Worm (Caenorhabditis elegans): Measurements from ENCODE around the gene C01G6.2.

Gene C01G6.2

ce11 chrII:9273984-9274383 lies 7.1 kb downstream of the C01G6.2 start (continued):
- TF ChIP-seq dmd-9 (GFP tag; IDR thresholded peaks at IDR 0.05) (no peak), ceh-32 (tag; optimal IDR thresholded peaks at IDR 0.05; ENCODE audit: poor library complexity) (no peak), nhr-42 (GFP tag; IDR thresholded peaks at IDR 0.05) (peak; percentile 72; the same call in 1 of the 2 replicates), nhr-102 (tag; optimal IDR thresholded peaks at IDR 0.05) (no peak), ama-1 (optimal IDR thresholded peaks at IDR 0.05) (peak; percentile 30), snpc-1.2 (GFP tag; IDR thresholded peaks at IDR 0.05) (0 out of 2 replicates have a peak, but pooled peaks have one; percentile 42), Y48G9A.11 (GFP tag; IDR thresholded peaks at IDR 0.05) (no peak), nhr-6 (tag; optimal IDR thresholded peaks at IDR 0.05) (peak; percentile 95), unc-39 (tag; optimal IDR thresholded peaks at IDR 0.05) (no peak), lin-15B (tag; optimal IDR thresholded peaks at IDR 0.05) (no peak), set-16 (GFP tag; IDR thresholded peaks at IDR 0.05) (0 out of 2 replicates have a peak, but pooled peaks have one; percentile 25), mdl-1 (tag; optimal IDR thresholded peaks at IDR 0.05) (peak; percentile 50 to 91), mep-1 (tag; optimal IDR thresholded peaks at IDR 0.05) (peak; percentile 82), ZK337.2 (GFP tag; IDR thresholded peaks at IDR 0.05) (no peak), vab-7 (GFP tag; IDR thresholded peaks at IDR 0.05) (no peak), T20F7.1 (GFP tag; optimal IDR thresholded peaks at IDR 0.05) (peak; percentile 65), php-3 (GFP tag; IDR thresholded peaks at IDR 0.05) (peak; percentile 62; the same call in 1 of the 2 replicates), lin-38 (GFP tag; IDR thresholded peaks at IDR 0.05) (peak; percentile 44; the same call in 1 of the 2 replicates), dmd-6 (GFP tag; IDR thresholded peaks at IDR 0.05) (peak; percentile 92), nhr-111 (GFP tag; optimal IDR thresholded peaks at IDR 0.05) (no peak), Y5F2A.4 (GFP tag; optimal IDR thresholded peaks at IDR 0.05) (no peak), aha-1 (tag) (peak; percentile 78), nhr-28 (tag; optimal IDR thresholded peaks at IDR 0.05) (peak; percentile 80), F37D6.2 (tag; optimal IDR thresholded peaks at IDR 0.05) (peak; percentile 29), nhr-76 (tag; optimal IDR thresholded peaks at IDR 0.05) (no peak), lin-39 (tag; optimal IDR thresholded peaks at IDR 0.05) (no peak), tra-1 (GFP tag; IDR thresholded peaks at IDR 0.05) (peak; percentile 84), unc-130 (GFP tag; optimal IDR thresholded peaks at IDR 0.05) (no peak), daf-8 (GFP tag; IDR thresholded peaks at IDR 0.05) (no peak)

ce11 chrII:9274734-9275133 lies 7.9 kb downstream of the C01G6.2 start:
- TF ChIP-seq unc-62 (GFP tag; optimal IDR thresholded peaks at IDR 0.05 in 1 of 2) = no peak
- no peak for TF ChIP-seq unc-62 (tag; optimal IDR thresholded peaks at IDR 0.05)
- TF ChIP-seq ztf-7 (tag; optimal IDR thresholded peaks at IDR 0.05) = no peak
- TF ChIP-seq mep-1 (tag; optimal IDR thresholded peaks at IDR 0.05) = peak; percentile 72
- no peak for TF ChIP-seq tra-1 (GFP tag; IDR thresholded peaks at IDR 0.05)
- no peak for TF ChIP-seq lsy-2 (tag; optimal IDR thresholded peaks at IDR 0.05)
- no peak for TF ChIP-seq ceh-20 (GFP tag; IDR thresholded peaks at IDR 0.05)
- TF ChIP-seq zip-2 (tag; optimal IDR thresholded peaks at IDR 0.05) = no peak
- no peak for TF ChIP-seq egl-43 (GFP tag; IDR thresholded peaks at IDR 0.05)
- TF ChIP-seq lin-38 (GFP tag; IDR thresholded peaks at IDR 0.05) = 0 out of 2 replicates have a peak, but pooled peaks have one; percentile 13
- no peak for TF ChIP-seq F37D6.2 (tag; optimal IDR thresholded peaks at IDR 0.05)
- TF ChIP-seq dve-1 (tag; optimal IDR thresholded peaks at IDR 0.05; ENCODE audit: insufficient read depth) = no peak
- TF ChIP-seq pqm-1 (tag; optimal IDR thresholded peaks at IDR 0.05) = no peak
- TF ChIP-seq unc-130 (GFP tag; optimal IDR thresholded peaks at IDR 0.05) = no peak
- TF ChIP-seq skn-1 (tag; optimal IDR thresholded peaks at IDR 0.05) = no peak
- peak; percentile 2 for TF ChIP-seq T20F7.1 (GFP tag; optimal IDR thresholded peaks at IDR 0.05)
- no peak for TF ChIP-seq ceh-82 (tag; optimal IDR thresholded peaks at IDR 0.05)
- no peak for TF ChIP-seq dmd-8 (GFP tag; IDR thresholded peaks at IDR 0.05)
- TF ChIP-seq ces-1 (GFP tag; optimal IDR thresholded peaks at IDR 0.05) = no peak
- no peak for TF ChIP-seq tag-97 (GFP tag; IDR thresholded peaks at IDR 0.05)
- no peak for TF ChIP-seq nhr-6 (tag; optimal IDR thresholded peaks at IDR 0.05)
- no peak for TF ChIP-seq saeg-2 (GFP tag; IDR thresholded peaks at IDR 0.05)
- no peak for TF ChIP-seq ama-1 (optimal IDR thresholded peaks at IDR 0.05)
- TF ChIP-seq nhr-77 (tag; optimal IDR thresholded peaks at IDR 0.05) = no peak
- peak; percentile 52 for TF ChIP-seq aha-1 (tag)
- TF ChIP-seq lin-13 (GFP tag; optimal IDR thresholded peaks at IDR 0.05) = no peak
- TF ChIP-seq hif-1 (tag; optimal IDR thresholded peaks at IDR 0.05) = no peak
- TF ChIP-seq ceh-62 (tag; optimal IDR thresholded peaks at IDR 0.05) = no peak
- TF ChIP-seq attf-4 (tag; optimal IDR thresholded peaks at IDR 0.05) = no peak
- TF ChIP-seq ZK337.2 (GFP tag; IDR thresholded peaks at IDR 0.05) = no peak
- TF ChIP-seq set-16 (GFP tag; IDR thresholded peaks at IDR 0.05) = no peak
- TF ChIP-seq arid-1 (GFP tag; conservative IDR thresholded peaks at IDR 0.05) = no peak
- TF ChIP-seq zfp-3 (GFP tag; conservative IDR thresholded peaks at IDR 0.05) = 0 out of 2 replicates have a peak, but pooled peaks have one; percentile 38
